Worm (Caenorhabditis elegans): ENCODE results near the gene twk-8.

ce11 chrIV:9088294-9088693 lies 6.1 kb downstream of the twk-8 start, which contains the start of gene msa-1:
- TF ChIP-seq ztf-11 (tag; optimal IDR thresholded peaks at IDR 0.05) (no peak), fos-1 (tag; optimal IDR thresholded peaks at IDR 0.05) (no peak), nhr-28 (tag; optimal IDR thresholded peaks at IDR 0.05) (no peak), pqm-1 (tag; optimal IDR thresholded peaks at IDR 0.05) (no peak), nfya-1 (tag; optimal IDR thresholded peaks at IDR 0.05; ENCODE audit: insufficient read depth) (no peak), nhr-237 (tag; optimal IDR thresholded peaks at IDR 0.05) (no peak), jun-1 (tag; optimal IDR thresholded peaks at IDR 0.05) (no peak)
